Worm (Caenorhabditis elegans) whole organism, mixed stage, embryonic: ENCODE measurements around the gene dhhc-14.

Experiments used
- blmp-1 ChIP-seq: fragments of 150-350 bp; optimal IDR thresholded peaks from 2 replicates; lab custom pipeline; 2014; ENCODE audit warnings: missing biosample characterization, missing genetic modification characterization
- ceh-39 ChIP-seq: fragments of 150-350 bp; optimal IDR thresholded peaks from 2 replicates; lab custom pipeline; 2014; ENCODE audit warnings: missing biosample characterization, missing genetic modification characterization
- ceh-43 ChIP-seq: fragments of 200-800 bp; sonication (Bioruptor generic); optimal IDR thresholded peaks from 2 replicates; lab custom pipeline; 2018; ENCODE audit warnings: mild to moderate bottlenecking, missing genetic modification characterization, moderate library complexity, missing compliant biosample characterization
- ceh-83 ChIP-seq: fragments of 200-800 bp; sonication (Bioruptor generic); optimal IDR thresholded peaks from 2 replicates; lab custom pipeline; 2018; ENCODE audit warnings: mild to moderate bottlenecking, missing genetic modification characterization, missing compliant biosample characterization
- ces-1 ChIP-seq: fragments of 150-350 bp; optimal IDR thresholded peaks from 2 replicates; lab custom pipeline; 2014; ENCODE audit warnings: missing biosample characterization, missing genetic modification reagents, missing genetic modification characterization
- cnd-1 ChIP-seq: fragments of 200-800 bp; sonication (Bioruptor generic); optimal IDR thresholded peaks from 2 replicates; lab custom pipeline; 2018; ENCODE audit warnings: mild to moderate bottlenecking, missing genetic modification characterization, missing compliant biosample characterization
- drap-1 ChIP-seq: fragments of 200-800 bp; sonication (Bioruptor generic); optimal IDR thresholded peaks from 3 replicates; lab custom pipeline; 2018; ENCODE audit warnings: mild to moderate bottlenecking, missing genetic modification characterization, missing compliant biosample characterization
- elt-1 ChIP-seq: sonication (generic microtip); optimal IDR thresholded peaks from 2 replicates; lab custom pipeline; 2017; ENCODE audit warnings: missing genetic modification characterization, mild to moderate bottlenecking, missing compliant biosample characterization, antibody characterized with exemption, moderate library complexity, borderline replicate concordance; ENCODE audit not compliant: insufficient read depth
- flh-1 ChIP-seq: fragments of 200-800 bp; sonication (Bioruptor generic); optimal IDR thresholded peaks from 2 replicates; lab custom pipeline; 2018; ENCODE audit warnings: mild to moderate bottlenecking, missing genetic modification characterization, moderate library complexity, missing compliant biosample characterization
- ham-2 ChIP-seq: fragments of 200-800 bp; sonication (Bioruptor generic); optimal IDR thresholded peaks from 2 replicates; lab custom pipeline; 2018; ENCODE audit warnings: mild to moderate bottlenecking, missing genetic modification characterization, missing compliant biosample characterization
- hlh-1 ChIP-seq: fragments of 150-350 bp; optimal IDR thresholded peaks from 2 replicates; lab custom pipeline; 2014; ENCODE audit warnings: missing biosample characterization, missing genetic modification reagents, missing genetic modification characterization
- lin-13 ChIP-seq: fragments of 150-350 bp; optimal IDR thresholded peaks from 2 replicates; lab custom pipeline; 2014; ENCODE audit warnings: missing biosample characterization, missing genetic modification characterization
- lin-32 ChIP-seq: fragments of 200-800 bp; sonication (Bioruptor generic); optimal IDR thresholded peaks from 2 replicates; lab custom pipeline; 2018; ENCODE audit warnings: mild to moderate bottlenecking, missing genetic modification characterization, missing compliant biosample characterization
- lsy-2 ChIP-seq: fragments of 150-350 bp; optimal IDR thresholded peaks from 2 replicates; lab custom pipeline; 2014; ENCODE audit warnings: missing biosample characterization, missing genetic modification characterization
- mab-5 ChIP-seq: fragments of 150-350 bp; optimal IDR thresholded peaks from 2 replicates; lab custom pipeline; 2014; ENCODE audit warnings: missing biosample characterization, missing genetic modification characterization
- mep-1 ChIP-seq: fragments of 150-350 bp; optimal IDR thresholded peaks from 2 replicates; lab custom pipeline; 2017; ENCODE audit warnings: missing biosample characterization, missing genetic modification reagents, missing genetic modification characterization, inconsistent platforms
- mls-2 ChIP-seq: sonication (generic microtip); optimal IDR thresholded peaks from 2 replicates; lab custom pipeline; 2016; ENCODE audit warnings: mild to moderate bottlenecking, missing genetic modification characterization, moderate library complexity, missing compliant biosample characterization
- nhr-12 ChIP-seq: fragments of 150-350 bp; optimal IDR thresholded peaks from 2 replicates; lab custom pipeline; 2014; ENCODE audit warnings: missing biosample characterization, missing genetic modification characterization
- nhr-2 ChIP-seq: fragments of 150-350 bp; optimal IDR thresholded peaks from 2 replicates; lab custom pipeline; 2014; ENCODE audit warnings: missing biosample characterization, missing genetic modification characterization
- nhr-237 ChIP-seq: fragments of 150-350 bp; optimal IDR thresholded peaks from 2 replicates; lab custom pipeline; 2014; ENCODE audit warnings: missing biosample characterization, missing genetic modification characterization
- nhr-28 ChIP-seq: fragments of 150-350 bp; optimal IDR thresholded peaks from 2 replicates; lab custom pipeline; 2014; ENCODE audit warnings: missing biosample characterization, missing genetic modification characterization
- nhr-76 ChIP-seq: sonication (generic microtip); optimal IDR thresholded peaks from 2 replicates; lab custom pipeline; 2017; ENCODE audit warnings: missing biosample characterization, missing genetic modification characterization
- sem-2 ChIP-seq: fragments of 200-800 bp; sonication (Bioruptor generic); optimal IDR thresholded peaks from 2 replicates; lab custom pipeline; 2018; ENCODE audit warnings: mild to moderate bottlenecking, missing genetic modification characterization, missing compliant biosample characterization
- snpc-4 ChIP-seq: fragments of 150-350 bp; optimal IDR thresholded peaks from 2 replicates; lab custom pipeline; 2014; ENCODE audit warnings: missing biosample characterization, missing genetic modification characterization
- sptf-1 ChIP-seq: sonication (generic microtip); optimal IDR thresholded peaks from 2 replicates; lab custom pipeline; 2017; ENCODE audit warnings: mild to moderate bottlenecking, missing genetic modification characterization, moderate library complexity, missing compliant biosample characterization
- tbx-8 ChIP-seq: fragments of 200-800 bp; sonication (Bioruptor generic); optimal IDR thresholded peaks from 2 replicates; lab custom pipeline; 2018; ENCODE audit warnings: mild to moderate bottlenecking, missing genetic modification characterization, moderate library complexity, missing compliant biosample characterization
- unc-120 ChIP-seq: sonication (generic microtip); optimal IDR thresholded peaks from 2 replicates; lab custom pipeline; 2017; ENCODE audit warnings: missing genetic modification characterization, missing compliant biosample characterization; ENCODE audit not compliant: poor library complexity, severe bottlenecking
- unc-39 ChIP-seq: fragments of 150-350 bp; optimal IDR thresholded peaks from 2 replicates; lab custom pipeline; 2014; ENCODE audit warnings: missing biosample characterization, missing genetic modification characterization
- unc-62 ChIP-seq: fragments of 150-350 bp; optimal IDR thresholded peaks from 2 replicates; lab custom pipeline; 2014; ENCODE audit warnings: missing biosample characterization, missing genetic modification reagents, missing genetic modification characterization
- zip-8 ChIP-seq: fragments of 150-350 bp; optimal IDR thresholded peaks from 2 replicates; lab custom pipeline; 2014; ENCODE audit warnings: missing biosample characterization, missing genetic modification characterization

The dhhc-14 gene

DNA sequence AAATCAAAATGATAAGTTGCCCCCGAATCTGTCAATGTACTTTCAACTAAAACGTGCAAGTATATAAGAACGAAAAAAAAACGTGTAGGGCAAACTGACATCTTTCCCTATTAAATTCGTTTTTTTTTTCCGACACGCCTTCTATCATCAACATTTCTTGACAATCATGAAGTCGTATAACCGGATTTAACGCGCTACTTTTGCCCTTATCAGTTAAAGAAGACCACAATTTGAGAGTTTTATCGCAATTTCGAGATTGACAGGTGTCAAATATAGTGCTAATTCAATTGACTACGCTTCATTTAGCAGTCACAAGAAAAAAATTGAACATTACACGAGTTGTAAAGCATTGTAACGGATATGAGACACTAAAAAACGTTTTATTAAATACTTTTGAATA, 15.1 kb downstream of the dhhc-14 start:
- TF ChIP-seq mep-1 = no peak
- no peak for TF ChIP-seq lin-32 (GFP tag; lab: Kevin White, UChicago)
- no peak for TF ChIP-seq lsy-2 (tag; lab: Kevin White, UChicago)
- TF ChIP-seq tbx-8 (GFP tag; lab: Kevin White, UChicago) = no peak
- TF ChIP-seq ces-1 (GFP tag; lab: Kevin White, UChicago) = no peak
- no peak for TF ChIP-seq ceh-43 (GFP tag; lab: Kevin White, UChicago)
- TF ChIP-seq unc-39 = no peak
- no peak for TF ChIP-seq sem-2 (GFP tag; lab: Kevin White, UChicago)
- TF ChIP-seq, all 35 proteins: peak for 0

DNA sequence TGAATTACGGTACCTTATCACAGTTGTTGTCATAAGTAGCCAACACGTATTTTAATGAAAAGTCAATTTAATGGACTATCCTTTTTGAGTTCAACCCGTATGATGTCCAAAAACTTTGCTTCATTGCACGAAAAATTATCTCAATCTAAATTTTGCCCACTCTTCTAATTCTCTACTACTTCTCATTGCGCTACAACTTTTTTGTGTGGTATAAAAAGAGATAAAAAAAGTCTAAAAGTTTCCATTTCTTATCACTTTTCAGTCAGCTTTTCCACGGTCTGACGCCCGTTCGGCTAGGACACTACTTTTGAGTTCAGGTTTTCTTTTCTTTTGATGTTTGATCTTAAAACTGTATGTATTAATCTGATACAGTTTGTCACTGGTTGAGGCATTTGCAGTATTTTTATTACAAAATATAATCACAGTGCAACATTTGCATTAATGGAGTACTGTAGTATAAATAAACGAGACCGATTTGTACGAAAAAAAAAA, 15.8 kb downstream of the dhhc-14 start:
- TF ChIP-seq ceh-43 (GFP tag; lab: Kevin White, UChicago) (no peak), ceh-39 (tag; lab: Kevin White, UChicago) (no peak), nhr-12 (no peak), unc-120 (tag; lab: Kevin White, UChicago) (no peak), sptf-1 (tag; lab: Kevin White, UChicago) (no peak), blmp-1 (tag; lab: Kevin White, UChicago) (no peak), nhr-76 (tag; lab: Kevin White, UChicago) (no peak), lin-13 (tag; lab: Kevin White, UChicago) (no peak), ceh-83 (GFP tag; lab: Kevin White, UChicago) (no peak), mab-5 (tag; lab: Kevin White, UChicago) (no peak), unc-62 (GFP tag; lab: Kevin White, UChicago) (no peak), hlh-1 (tag; lab: Kevin White, UChicago) (no peak), sem-2 (GFP tag; lab: Kevin White, UChicago) (no peak), cnd-1 (tag; lab: Kevin White, UChicago) (no peak), zip-8 (no peak), nhr-237 (tag; lab: Kevin White, UChicago) (no peak), nhr-2 (tag; lab: Kevin White, UChicago) (no peak), elt-1 (tag; lab: Kevin White, UChicago) (no peak)
- TF ChIP-seq, all 35 proteins: peak for 0

DNA sequence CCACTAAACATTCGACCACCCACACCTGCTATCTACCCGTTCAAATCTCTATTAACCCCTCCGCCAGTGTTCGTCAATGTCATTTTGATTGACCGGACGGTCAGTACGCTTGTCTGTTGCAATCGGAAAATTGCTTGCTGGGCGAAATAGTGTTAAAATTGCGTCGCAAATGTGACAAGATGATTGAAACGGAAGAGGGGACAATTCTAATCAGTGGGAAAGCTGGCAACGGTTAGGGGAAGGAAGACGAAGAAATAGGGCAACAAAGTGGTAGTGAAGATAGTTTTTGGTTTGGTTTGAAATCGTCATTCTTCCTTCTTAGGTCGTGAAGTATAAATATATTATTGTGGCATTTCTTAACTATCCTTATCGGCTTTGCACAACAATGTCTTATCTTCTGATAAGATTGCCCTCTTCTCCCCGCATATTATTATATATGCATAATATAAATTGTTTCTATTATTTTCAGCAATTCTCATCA, 16.4 kb downstream of the dhhc-14 start:
- TF ChIP-seq ham-2 (GFP tag; lab: Kevin White, UChicago) (peak; percentile 53), mep-1 (no peak), drap-1 (peak; percentile 7), snpc-4 (tag; lab: Kevin White, UChicago) (no peak), unc-62 (GFP tag; lab: Kevin White, UChicago) (peak; percentile 95), hlh-1 (tag; lab: Kevin White, UChicago) (peak; percentile 55)

DNA sequence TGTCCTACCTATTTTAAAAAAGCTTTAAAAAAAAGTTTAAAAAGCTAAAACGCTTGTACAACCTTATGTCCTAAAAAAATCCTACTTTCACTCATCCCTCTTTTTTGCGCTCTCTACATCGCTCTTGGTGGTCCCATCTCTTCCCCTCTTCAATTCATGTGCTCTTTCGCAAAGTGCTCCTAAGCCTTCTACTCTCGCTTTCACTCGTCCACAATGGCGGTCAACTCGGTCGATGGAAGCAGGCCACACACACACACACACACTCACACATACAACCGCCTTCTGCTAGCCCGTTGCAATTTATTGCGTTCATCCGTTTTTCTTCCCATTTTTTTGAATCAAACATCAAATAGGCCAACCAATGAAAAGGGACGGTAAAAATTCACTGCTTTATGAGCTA, 17.1 kb downstream of the dhhc-14 start:
- TF ChIP-seq flh-1 = no peak
- peak; percentile 21 for TF ChIP-seq sptf-1 (tag; lab: Kevin White, UChicago)
- TF ChIP-seq unc-120 (tag; lab: Kevin White, UChicago) = peak; percentile 11
- TF ChIP-seq mls-2 (tag; lab: Kevin White, UChicago) = peak; percentile 80

DNA sequence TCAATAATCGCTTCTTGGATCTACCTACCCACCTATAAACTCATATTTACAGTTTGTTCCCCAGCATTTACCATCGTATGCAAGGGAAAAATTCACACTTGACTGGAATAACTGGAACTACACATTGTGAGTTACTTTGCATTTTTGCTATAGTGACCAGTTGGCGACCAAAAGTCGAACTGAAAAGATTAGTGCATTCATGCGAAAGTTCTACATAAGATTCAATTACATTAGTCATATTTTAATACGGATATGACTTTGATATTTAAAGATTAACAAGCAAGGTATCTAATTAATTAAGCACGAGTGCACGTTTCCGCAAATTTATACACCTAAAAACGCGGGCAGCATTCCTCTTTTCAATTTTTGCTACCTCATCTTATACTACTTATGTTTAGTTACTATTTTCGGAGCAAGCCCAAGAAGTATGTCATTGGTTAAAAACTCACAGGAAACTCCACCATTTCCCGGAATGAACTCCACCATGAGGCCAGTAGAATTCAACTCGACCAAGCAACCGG, 19.0 kb downstream of the dhhc-14 start, which contains the start of gene jmjd-3.1:
Gene jmjd-3.1, plus strand, starts transcription at position 51 of the 521 bp plus-strand sequence.
- TF ChIP-seq blmp-1 (tag; lab: Kevin White, UChicago) = no peak
- no peak for TF ChIP-seq nhr-76 (tag; lab: Kevin White, UChicago)
- no peak for TF ChIP-seq ces-1 (GFP tag; lab: Kevin White, UChicago)
- TF ChIP-seq hlh-1 (tag; lab: Kevin White, UChicago) = no peak
- no peak for TF ChIP-seq lsy-2 (tag; lab: Kevin White, UChicago)
- TF ChIP-seq ham-2 (GFP tag; lab: Kevin White, UChicago) = no peak
- TF ChIP-seq mls-2 (tag; lab: Kevin White, UChicago) = no peak
- no peak for TF ChIP-seq nhr-28 (tag; lab: Kevin White, UChicago)
- TF ChIP-seq unc-120 (tag; lab: Kevin White, UChicago) = no peak
- TF ChIP-seq tbx-8 (GFP tag; lab: Kevin White, UChicago) = no peak
